Worm (Caenorhabditis elegans) whole organism, L1 larva: Measurements from ENCODE around the gene spr-2.

Experiments
- pag-3 ChIP-seq: sonication (generic microtip); optimal IDR thresholded peaks from 2 replicates; lab custom pipeline; 2017; ENCODE audit warnings: missing genetic modification characterization, mild to moderate bottlenecking, missing compliant biosample characterization, antibody characterized with exemption, borderline replicate concordance; ENCODE audit not compliant: insufficient read depth
- sptf-1 ChIP-seq: fragments of 150-350 bp; optimal IDR thresholded peaks from 2 replicates; lab custom pipeline; 2014; ENCODE audit warnings: missing biosample characterization, missing genetic modification characterization
- ztf-4 ChIP-seq: fragments of 150-350 bp; optimal IDR thresholded peaks from 2 replicates; lab custom pipeline; 2014; ENCODE audit warnings: missing biosample characterization, missing genetic modification characterization

DNA sequence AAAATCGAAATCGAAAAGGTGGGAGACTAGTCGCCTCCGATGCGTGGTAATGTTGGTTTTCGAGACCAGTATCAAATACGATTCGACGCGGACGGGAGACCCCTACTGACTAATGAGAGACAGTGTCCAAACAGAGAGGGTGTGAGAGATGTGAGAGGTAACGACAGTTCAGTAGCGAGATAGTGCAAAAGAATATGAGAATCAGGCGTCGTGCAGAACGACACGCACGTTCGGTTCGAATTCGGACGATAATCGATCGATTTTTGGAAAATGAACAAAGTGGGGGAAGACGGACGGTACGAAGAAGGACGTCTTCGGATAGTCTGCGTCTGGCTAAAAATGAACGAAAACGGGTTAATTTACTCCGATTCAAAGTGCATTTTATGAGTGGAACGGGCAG is 30.7 kb downstream of the spr-2 start, which contains the start of gene D1046.16:
- no peak for TF ChIP-seq sptf-1 (tag; lab: Kevin White, UChicago)
- TF ChIP-seq ztf-4 (tag; lab: Kevin White, UChicago): no peak
- TF ChIP-seq pag-3: no peak
